Fruit fly (Drosophila melanogaster): ENCODE results near the gene CG16790.

DNA sequence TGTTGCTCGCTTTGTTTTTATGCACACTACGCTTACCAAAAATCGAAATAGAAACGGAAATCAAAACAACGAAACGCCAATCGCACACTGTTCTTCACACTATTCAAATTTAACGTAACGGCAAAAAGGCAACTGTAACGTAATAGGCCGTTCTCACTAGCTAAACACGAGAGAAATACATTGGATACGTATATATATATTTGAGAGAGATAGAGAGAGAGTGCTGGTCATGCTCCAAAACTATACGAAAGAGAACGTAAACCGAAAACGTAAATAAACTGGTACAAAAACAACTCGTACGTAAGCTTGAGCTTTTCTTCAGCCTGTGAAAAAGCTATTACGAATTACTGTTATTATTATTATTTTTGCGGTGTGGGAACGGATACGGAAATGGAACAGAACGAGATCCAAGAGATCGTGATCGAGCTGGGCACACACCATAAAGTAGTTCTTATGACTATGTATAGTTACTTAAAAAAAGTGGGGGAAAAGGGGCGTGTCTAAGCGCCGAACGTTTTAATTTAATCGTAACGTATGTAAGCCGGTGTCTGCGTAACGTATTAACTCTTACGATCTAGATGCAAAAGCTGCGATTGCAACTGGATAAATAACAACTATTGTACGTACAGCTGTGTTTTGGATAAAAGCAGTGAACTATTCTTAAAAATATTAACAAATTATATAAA is 26.4 kb downstream of the CG16790 start:
- TF ChIP-seq Sin3A (optimal IDR thresholded peaks at IDR 0.05), result no peak
- no peak for TF ChIP-seq psq (optimal IDR thresholded peaks at IDR 0.05)
- TF ChIP-seq ttk (optimal IDR thresholded peaks at IDR 0.05), result no peak
- TF ChIP-seq insv (optimal IDR thresholded peaks at IDR 0.05), result no peak

All from Kc167 (cell line).